Worm (Caenorhabditis elegans): Measurements from ENCODE around the gene C29F7.10.

The C29F7.10 gene

ce11 chrX:13462519-13462918 is 31.2 kb upstream of the C29F7.10 start, which contains the start of gene F02D10.3:
F02D10.3 (minus strand) TSS chrX:13462619.
- no peak for TF ChIP-seq scrt-1 (GFP tag; IDR thresholded peaks at IDR 0.05)
- no peak for TF ChIP-seq ceh-36 (tag; optimal IDR thresholded peaks at IDR 0.05)
- no peak for TF ChIP-seq ama-1 (optimal IDR thresholded peaks at IDR 0.05)
- no peak for TF ChIP-seq ceh-13 (GFP tag; optimal IDR thresholded peaks at IDR 0.05)
- TF ChIP-seq hmbx-1 (tag; optimal IDR thresholded peaks at IDR 0.05) = no peak
- no peak for TF ChIP-seq F13C5.2 (tag; optimal IDR thresholded peaks at IDR 0.05)
- no peak for TF ChIP-seq pes-1 (GFP tag; IDR thresholded peaks at IDR 0.05)
- no peak for TF ChIP-seq tbx-11 (GFP tag; IDR thresholded peaks at IDR 0.05)
- no peak for TF ChIP-seq tra-4 (tag; optimal IDR thresholded peaks at IDR 0.05)
- no peak for TF ChIP-seq ets-7 (tag; optimal IDR thresholded peaks at IDR 0.05)
- TF ChIP-seq B0310.2 (tag; optimal IDR thresholded peaks at IDR 0.05) = no peak
- no peak for TF ChIP-seq aly-1 (tag; optimal IDR thresholded peaks at IDR 0.05)
- TF ChIP-seq sea-1 (GFP tag; conservative IDR thresholded peaks at IDR 0.05) = no peak
- TF ChIP-seq flt-1 (GFP tag; IDR thresholded peaks at IDR 0.05) = no peak

ce11 chrX:13456442-13456841 is 25.2 kb upstream of the C29F7.10 start, which contains the start of gene flr-1:
flr-1 (minus strand) TSS chrX:13456542.
- TF ChIP-seq hmbx-1 (tag; optimal IDR thresholded peaks at IDR 0.05) (no peak), sea-1 (GFP tag; conservative IDR thresholded peaks at IDR 0.05) (no peak), tra-4 (tag; optimal IDR thresholded peaks at IDR 0.05) (no peak), tbx-11 (GFP tag; IDR thresholded peaks at IDR 0.05) (no peak), ceh-36 (tag; optimal IDR thresholded peaks at IDR 0.05) (no peak), ama-1 (optimal IDR thresholded peaks at IDR 0.05) (no peak), tbx-37 (GFP tag; conservative IDR thresholded peaks at IDR 0.05) (no peak), hmg-4 (GFP tag; optimal IDR thresholded peaks at IDR 0.05) (no peak)

- no peak for TF ChIP-seq F13C5.2 (tag; optimal IDR thresholded peaks at IDR 0.05)
- TF ChIP-seq aly-1 (tag; optimal IDR thresholded peaks at IDR 0.05) = no peak
These were observed 20.3 kb upstream of the C29F7.10 start, which contains the start of gene F02D10.6 for ce11 chrX:13451578-13451977. F02D10.6 (minus strand) TSS chrX:13451678.

ce11 chrX:13448665-13449099 is 17.4 kb upstream of the C29F7.10 start:
- TF ChIP-seq F13C5.2 (tag; optimal IDR thresholded peaks at IDR 0.05) (peak; percentile 84), tbx-11 (GFP tag; IDR thresholded peaks at IDR 0.05) (0 out of 2 replicates have a peak, but pooled peaks have one; percentile 61), hnd-1 (tag; optimal IDR thresholded peaks at IDR 0.05) (peak; percentile 48), pes-1 (GFP tag; IDR thresholded peaks at IDR 0.05) (peak; percentile 85), aly-1 (tag; optimal IDR thresholded peaks at IDR 0.05) (peak; percentile 79), scrt-1 (GFP tag; IDR thresholded peaks at IDR 0.05) (peak; percentile 75), tbx-37 (GFP tag; conservative IDR thresholded peaks at IDR 0.05) (peak; percentile 55), ceh-36 (tag; optimal IDR thresholded peaks at IDR 0.05) (peak; percentile 76), ets-7 (tag; optimal IDR thresholded peaks at IDR 0.05) (peak; percentile 13), hmbx-1 (tag; optimal IDR thresholded peaks at IDR 0.05) (peak; percentile 23), sea-1 (GFP tag; conservative IDR thresholded peaks at IDR 0.05) (0 out of 2 replicates have a peak, but pooled peaks have one; percentile 41), ceh-13 (GFP tag; optimal IDR thresholded peaks at IDR 0.05) (peak; percentile 64)

- TF ChIP-seq aly-1 (tag; optimal IDR thresholded peaks at IDR 0.05) = no peak
- TF ChIP-seq flt-1 (GFP tag; IDR thresholded peaks at IDR 0.05) = no peak
- TF ChIP-seq ceh-13 (GFP tag; optimal IDR thresholded peaks at IDR 0.05) = no peak
These were observed 15.1 kb upstream of the C29F7.10 start, which contains the start of gene set-8 for ce11 chrX:13446418-13446817. set-8 (plus strand) TSS chrX:13446718.

ce11 chrX:13444267-13444666 is 13.0 kb upstream of the C29F7.10 start:
- TF ChIP-seq F13C5.2 (tag; optimal IDR thresholded peaks at IDR 0.05) = no peak
- TF ChIP-seq B0310.2 (tag; optimal IDR thresholded peaks at IDR 0.05) = no peak
- no peak for TF ChIP-seq flt-1 (GFP tag; IDR thresholded peaks at IDR 0.05)
- TF ChIP-seq scrt-1 (GFP tag; IDR thresholded peaks at IDR 0.05) = no peak
- no peak for TF ChIP-seq hmbx-1 (tag; optimal IDR thresholded peaks at IDR 0.05)
- no peak for TF ChIP-seq ets-7 (tag; optimal IDR thresholded peaks at IDR 0.05)
- no peak for TF ChIP-seq tra-4 (tag; optimal IDR thresholded peaks at IDR 0.05)
- no peak for TF ChIP-seq tbx-37 (GFP tag; conservative IDR thresholded peaks at IDR 0.05)
- TF ChIP-seq ceh-36 (tag; optimal IDR thresholded peaks at IDR 0.05) = no peak
- no peak for TF ChIP-seq ceh-13 (GFP tag; optimal IDR thresholded peaks at IDR 0.05)
- TF ChIP-seq sea-1 (GFP tag; conservative IDR thresholded peaks at IDR 0.05) = no peak
- no peak for TF ChIP-seq hnd-1 (tag; optimal IDR thresholded peaks at IDR 0.05)
- TF ChIP-seq hmg-4 (GFP tag; optimal IDR thresholded peaks at IDR 0.05) = no peak
- no peak for TF ChIP-seq ama-1 (optimal IDR thresholded peaks at IDR 0.05)
- TF ChIP-seq tbx-11 (GFP tag; IDR thresholded peaks at IDR 0.05) = no peak
- TF ChIP-seq aly-1 (tag; optimal IDR thresholded peaks at IDR 0.05) = no peak
- no peak for TF ChIP-seq pes-1 (GFP tag; IDR thresholded peaks at IDR 0.05)

- TF ChIP-seq ama-1 (optimal IDR thresholded peaks at IDR 0.05) = no peak
- TF ChIP-seq ceh-36 (tag; optimal IDR thresholded peaks at IDR 0.05) = no peak
- TF ChIP-seq flt-1 (GFP tag; IDR thresholded peaks at IDR 0.05) = no peak
- TF ChIP-seq aly-1 (tag; optimal IDR thresholded peaks at IDR 0.05) = no peak
- no peak for TF ChIP-seq tbx-11 (GFP tag; IDR thresholded peaks at IDR 0.05)
- no peak for TF ChIP-seq hnd-1 (tag; optimal IDR thresholded peaks at IDR 0.05)
- TF ChIP-seq F13C5.2 (tag; optimal IDR thresholded peaks at IDR 0.05) = no peak
- TF ChIP-seq pes-1 (GFP tag; IDR thresholded peaks at IDR 0.05) = no peak
- no peak for TF ChIP-seq scrt-1 (GFP tag; IDR thresholded peaks at IDR 0.05)
- no peak for TF ChIP-seq tbx-37 (GFP tag; conservative IDR thresholded peaks at IDR 0.05)
- no peak for TF ChIP-seq hmg-4 (GFP tag; optimal IDR thresholded peaks at IDR 0.05)
- no peak for TF ChIP-seq hmbx-1 (tag; optimal IDR thresholded peaks at IDR 0.05)
- no peak for TF ChIP-seq tra-4 (tag; optimal IDR thresholded peaks at IDR 0.05)
- no peak for TF ChIP-seq ceh-13 (GFP tag; optimal IDR thresholded peaks at IDR 0.05)
- TF ChIP-seq sea-1 (GFP tag; conservative IDR thresholded peaks at IDR 0.05) = no peak
- no peak for TF ChIP-seq ets-7 (tag; optimal IDR thresholded peaks at IDR 0.05)
- TF ChIP-seq B0310.2 (tag; optimal IDR thresholded peaks at IDR 0.05) = no peak
These were observed 12.0 kb upstream of the C29F7.10 start for ce11 chrX:13443283-13443682.

ce11 chrX:13442446-13442845 is 11.2 kb upstream of the C29F7.10 start:
- TF ChIP-seq scrt-1 (GFP tag; IDR thresholded peaks at IDR 0.05) (no peak), ets-7 (tag; optimal IDR thresholded peaks at IDR 0.05) (no peak), B0310.2 (tag; optimal IDR thresholded peaks at IDR 0.05) (no peak), ama-1 (optimal IDR thresholded peaks at IDR 0.05) (no peak), F13C5.2 (tag; optimal IDR thresholded peaks at IDR 0.05) (peak; percentile 55), hmg-4 (GFP tag; optimal IDR thresholded peaks at IDR 0.05) (peak; percentile 22), tra-4 (tag; optimal IDR thresholded peaks at IDR 0.05) (no peak), flt-1 (GFP tag; IDR thresholded peaks at IDR 0.05) (peak; percentile 32; the same call in 1 of the 2 replicates), sea-1 (GFP tag; conservative IDR thresholded peaks at IDR 0.05) (0 out of 2 replicates have a peak, but pooled peaks have one; percentile 41), ceh-13 (GFP tag; optimal IDR thresholded peaks at IDR 0.05) (no peak)

Data from whole organism, early embryonic.